Worm (Caenorhabditis elegans) whole organism, L4 larva: ENCODE measurements around the gene Y50D7A.8.

Source experiments
- F37D6.2 ChIP-seq: sonication (generic microtip); optimal IDR thresholded peaks from 2 replicates; lab custom pipeline; 2016; ENCODE audit warnings: mild to moderate bottlenecking, missing genetic modification characterization, missing compliant biosample characterization
- R02D3.7 ChIP-seq: fragments of 150-350 bp; sonication (generic microtip); optimal IDR thresholded peaks from 3 replicates; lab custom pipeline; 2014; ENCODE audit warnings: missing biosample characterization, missing genetic modification characterization
- Y48G9A.11 ChIP-seq: fragments of 200-800 bp; sonication (Bioruptor generic); IDR thresholded peaks from 2 replicates; pipeline ENCODE4 v1.3.6; 2022; ENCODE audit warnings: missing genetic modification reagents, missing genetic modification characterization, missing compliant biosample characterization
- Y75B8A.6 ChIP-seq: fragments of 200-800 bp; sonication (Bioruptor generic); IDR thresholded peaks from 2 replicates; pipeline ENCODE4 v1.3.6; 2022; ENCODE audit warnings: missing genetic modification reagents, missing genetic modification characterization, missing compliant biosample characterization
- aha-1 ChIP-seq: fragments of 150-350 bp; peaks from one replicate; lab custom pipeline; 2014; ENCODE audit warnings: missing biosample characterization, missing genetic modification characterization
- ama-1 ChIP-seq: fragments of 150-350 bp; optimal IDR thresholded peaks from 2 replicates; lab custom pipeline; 2014; ENCODE audit warnings: inconsistent platforms, mixed read lengths
- ces-1 ChIP-seq: fragments of 150-350 bp; sonication (generic microtip); optimal IDR thresholded peaks from 4 replicates; lab custom pipeline; 2014; ENCODE audit warnings: missing biosample characterization, missing genetic modification reagents, missing genetic modification characterization
- ctbp-1 ChIP-seq: fragments of 200-800 bp; sonication (Bioruptor generic); IDR thresholded peaks from 2 replicates; pipeline ENCODE4 v1.3.6; 2022; ENCODE audit warnings: missing genetic modification reagents, missing genetic modification characterization, missing compliant biosample characterization
- daf-8 ChIP-seq: fragments of 200-800 bp; sonication (Bioruptor generic); IDR thresholded peaks from 2 replicates; pipeline ENCODE4 v1.3.6; 2022; ENCODE audit warnings: missing genetic modification characterization, missing compliant biosample characterization
- dmd-9 ChIP-seq: fragments of 200-800 bp; sonication (Bioruptor generic); IDR thresholded peaks from 2 replicates; pipeline ENCODE4 v1.3.6; 2022; ENCODE audit warnings: missing genetic modification reagents, missing genetic modification characterization, missing compliant biosample characterization
- fos-1 ChIP-seq: fragments of 150-350 bp; optimal IDR thresholded peaks from 2 replicates; lab custom pipeline; 2014; ENCODE audit warnings: missing biosample characterization, missing genetic modification characterization
- hlh-30 ChIP-seq: sonication (generic microtip); optimal IDR thresholded peaks from 2 replicates; lab custom pipeline; 2017; ENCODE audit warnings: antibody characterized with exemption, mild to moderate bottlenecking, missing genetic modification characterization, missing compliant biosample characterization; ENCODE audit not compliant: insufficient read depth
- jun-1 ChIP-seq: fragments of 150-350 bp; optimal IDR thresholded peaks from 2 replicates; lab custom pipeline; 2014; ENCODE audit warnings: missing biosample characterization, missing genetic modification reagents, missing genetic modification characterization
- lim-7 ChIP-seq: fragments of 200-800 bp; sonication (Bioruptor generic); IDR thresholded peaks from 2 replicates; pipeline ENCODE4 v1.3.6; 2022; ENCODE audit warnings: missing genetic modification characterization, missing compliant biosample characterization
- madf-9 ChIP-seq: fragments of 200-800 bp; sonication (Bioruptor generic); conservative IDR thresholded peaks from 2 replicates; pipeline ENCODE4 v1.3.6; 2022; ENCODE audit warnings: missing genetic modification reagents, missing genetic modification characterization, missing compliant biosample characterization
- mdt-29 ChIP-seq: fragments of 200-800 bp; sonication (Bioruptor generic); IDR thresholded peaks from 2 replicates; pipeline ENCODE4 v1.3.6; 2022; ENCODE audit warnings: missing genetic modification reagents, missing genetic modification characterization, missing compliant biosample characterization
- mes-2 ChIP-seq: sonication (generic microtip); optimal IDR thresholded peaks from 2 replicates; lab custom pipeline; 2016; ENCODE audit warnings: missing genotype, mild to moderate bottlenecking, missing genetic modification characterization, missing compliant biosample characterization; ENCODE audit not compliant: poor library complexity, severe bottlenecking
- nhr-77 ChIP-seq: fragments of 150-350 bp; optimal IDR thresholded peaks from 2 replicates; lab custom pipeline; 2014; ENCODE audit warnings: missing biosample characterization, missing genetic modification characterization
- pqm-1 ChIP-seq: sonication (generic microtip); optimal IDR thresholded peaks from 2 replicates; lab custom pipeline; 2017; ENCODE audit warnings: missing biosample characterization, missing genetic modification characterization
- snpc-1.2 ChIP-seq: fragments of 200-800 bp; sonication (Bioruptor generic); IDR thresholded peaks from 2 replicates; pipeline ENCODE4 v1.3.6; 2022; ENCODE audit warnings: missing genetic modification reagents, missing genetic modification characterization, missing compliant biosample characterization
- spr-3 ChIP-seq: fragments of 200-800 bp; sonication (Bioruptor generic); optimal IDR thresholded peaks from 2 replicates; lab custom pipeline; 2018; ENCODE audit warnings: mild to moderate bottlenecking, missing genetic modification characterization, missing compliant biosample characterization
- tra-1 ChIP-seq: fragments of 200-800 bp; sonication (Bioruptor generic); IDR thresholded peaks from 2 replicates; pipeline ENCODE4 v1.3.6; 2022; ENCODE audit warnings: missing genetic modification reagents, missing genetic modification characterization, missing compliant biosample characterization
- zip-2 ChIP-seq: fragments of 150-350 bp; optimal IDR thresholded peaks from 2 replicates; lab custom pipeline; 2014; ENCODE audit warnings: missing biosample characterization, missing genetic modification characterization

Gene Y50D7A.8

DNA sequence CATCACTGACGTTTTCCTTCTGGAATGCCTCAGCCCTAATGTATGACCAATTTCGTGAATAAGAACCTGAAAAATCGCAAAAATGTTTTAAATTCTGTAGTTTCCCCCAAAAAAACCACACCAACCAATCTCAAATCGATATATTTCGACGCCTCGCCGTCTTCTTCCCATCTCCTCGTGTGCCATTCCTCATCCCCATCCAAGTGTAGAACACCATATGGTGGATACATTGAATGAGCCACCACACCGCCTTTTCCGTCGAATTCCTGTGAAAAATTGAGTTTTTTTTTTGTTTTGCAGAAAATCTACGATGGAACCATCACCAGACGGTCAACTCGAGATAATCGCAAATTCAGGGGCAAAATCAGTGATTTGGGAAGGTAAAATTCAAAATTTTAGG, 50.7 kb downstream of the Y50D7A.8 start, which contains the start of gene Y50D7A.1:
TSS of gene Y50D7A.1 (plus strand) at position 301 of the 400 bp plus-strand sequence.
- no peak for TF ChIP-seq nhr-77 (tag; lab: Kevin White, UChicago)
- TF ChIP-seq R02D3.7 = no peak
- no peak for TF ChIP-seq madf-9 (GFP tag; lab: Robert Waterston, UW)
- no peak for TF ChIP-seq mdt-29 (GFP tag; lab: Robert Waterston, UW)
- no peak for TF ChIP-seq jun-1 (tag; lab: Kevin White, UChicago)
- TF ChIP-seq ama-1 (lab: Kevin White, UChicago) = no peak
- TF ChIP-seq ces-1 = no peak
- TF ChIP-seq daf-8 = no peak
- TF ChIP-seq Y75B8A.6 (GFP tag; lab: Robert Waterston, UW) = no peak
- TF ChIP-seq hlh-30 (tag; lab: Kevin White, UChicago) = no peak
- no peak for TF ChIP-seq pqm-1 (tag; lab: Kevin White, UChicago)
- no peak for TF ChIP-seq spr-3 (GFP tag; lab: Kevin White, UChicago)
- no peak for TF ChIP-seq zip-2 (tag; lab: Kevin White, UChicago)
- no peak for TF ChIP-seq dmd-9
- no peak for TF ChIP-seq snpc-1.2 (GFP tag; lab: Robert Waterston, UW)
- TF ChIP-seq mes-2 = no peak
- TF ChIP-seq F37D6.2 (tag; lab: Kevin White, UChicago) = no peak

DNA sequence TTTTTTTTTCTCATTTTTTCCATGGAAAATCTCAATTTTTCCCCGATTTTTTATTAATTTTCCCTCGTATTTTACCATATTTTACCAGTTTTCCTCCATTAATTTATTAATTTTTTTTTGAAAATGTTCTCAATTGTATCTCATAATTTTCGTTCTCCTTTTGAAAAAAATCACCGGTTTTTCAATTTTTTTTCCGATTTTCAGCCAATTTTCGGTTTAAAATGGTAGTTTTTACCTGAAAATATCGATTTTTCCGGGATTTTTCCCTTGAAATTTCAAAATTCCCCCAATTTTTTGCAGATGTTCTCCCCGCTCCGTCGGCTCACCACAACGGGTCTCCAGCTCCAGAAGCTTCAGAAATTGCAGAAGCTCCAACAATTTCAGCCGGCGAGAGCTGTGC, 59.2 kb downstream of the Y50D7A.8 start, which contains the start of gene taco-1:
TSS of gene taco-1 (plus strand) at position 301 of the 400 bp plus-strand sequence.
- TF ChIP-seq Y48G9A.11 (GFP tag; lab: Robert Waterston, UW) (no peak), fos-1 (no peak), spr-3 (GFP tag; lab: Kevin White, UChicago) (no peak), pqm-1 (tag; lab: Kevin White, UChicago) (no peak), ctbp-1 (GFP tag; lab: Robert Waterston, UW) (no peak), lim-7 (GFP tag; lab: Robert Waterston, UW) (no peak), aha-1 (tag; lab: Kevin White, UChicago) (peak; percentile 68), tra-1 (GFP tag; lab: Robert Waterston, UW) (no peak)
- TF ChIP-seq, all 104 proteins: peak for 1
